Fruit fly (Drosophila melanogaster): Measurements from ENCODE around the gene Myt1.

Myt1 gene

DNA sequence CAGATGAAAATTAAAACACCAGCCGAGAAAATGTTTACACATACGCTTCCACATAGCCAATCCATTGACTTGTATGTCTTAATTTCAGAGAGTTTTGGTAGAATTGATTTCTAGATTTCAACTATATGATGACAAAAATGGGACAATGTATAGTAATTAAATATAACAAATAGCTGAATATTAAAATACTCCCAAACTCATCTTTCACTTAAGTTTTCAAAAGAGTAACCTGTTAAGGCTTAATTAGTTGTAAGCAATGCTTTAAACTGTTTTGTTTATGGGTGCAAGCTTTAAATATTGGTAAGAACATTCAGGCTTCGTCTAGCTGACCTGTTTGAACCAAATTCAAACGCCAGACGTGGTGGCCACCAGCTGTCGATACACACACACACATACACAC lies 49.3 kb upstream of the Myt1 start (continued):
- TF ChIP-seq en (GFP tag; optimal IDR thresholded peaks at IDR 0.05) (no peak), E2f2 (GFP tag; IDR thresholded peaks at IDR 0.05) (peak; percentile 21; the same call in 1 of the 2 replicates), ftz-f1 (GFP tag; optimal IDR thresholded peaks at IDR 0.05) (no peak), CG31224 (GFP tag; IDR thresholded peaks at IDR 0.05) (no peak), vvl (GFP tag; IDR thresholded peaks at IDR 0.05) (no peak), Drgx (GFP tag; IDR thresholded peaks at IDR 0.05) (no peak), aop (GFP tag; IDR thresholded peaks at IDR 0.05) (no peak), yki (optimal IDR thresholded peaks at IDR 0.05) (no peak), stwl (tag; optimal IDR thresholded peaks at IDR 0.05) (no peak), CG6689 (GFP tag; IDR thresholded peaks at IDR 0.05) (no peak), CG1647 (GFP tag; optimal IDR thresholded peaks at IDR 0.05) (no peak), ATbp (GFP tag; optimal IDR thresholded peaks at IDR 0.05) (peak; percentile 20), CG11560 (tag; IDR thresholded peaks at IDR 0.05) (no peak), CG34376 (GFP tag; optimal IDR thresholded peaks at IDR 0.05) (no peak), CG11093 (GFP tag; IDR thresholded peaks at IDR 0.05) (no peak), NC2β (GFP tag; optimal IDR thresholded peaks at IDR 0.05) (no peak), hbn (GFP tag; IDR thresholded peaks at IDR 0.05; ENCODE audit: partially characterized antibody) (no peak), CG5953 (GFP tag; IDR thresholded peaks at IDR 0.05) (no peak), ac (GFP tag; optimal IDR thresholded peaks at IDR 0.05) (no peak), CG12769 (tag; optimal IDR thresholded peaks at IDR 0.05) (no peak), CG9609 (GFP tag; optimal IDR thresholded peaks at IDR 0.05) (no peak), CG8944 (GFP tag; optimal IDR thresholded peaks at IDR 0.05) (no peak), NC2α (GFP tag; optimal IDR thresholded peaks at IDR 0.05) (no peak), CG8924 (tag; optimal IDR thresholded peaks at IDR 0.05) (peak; percentile 34), CG18619 (GFP tag; optimal IDR thresholded peaks at IDR 0.05) (peak; percentile 39), CG9215 (GFP tag; IDR thresholded peaks at IDR 0.05) (no peak), MBD-R2 (GFP tag; IDR thresholded peaks at IDR 0.05) (no peak), CG8281 (tag; optimal IDR thresholded peaks at IDR 0.05) (no peak), trem (tag; optimal IDR thresholded peaks at IDR 0.05) (peak; percentile 10), wek (GFP tag; optimal IDR thresholded peaks at IDR 0.05) (no peak), CG6854 (GFP tag; optimal IDR thresholded peaks at IDR 0.05) (no peak), tup (GFP tag; optimal IDR thresholded peaks at IDR 0.05) (no peak), CG10979 (tag; optimal IDR thresholded peaks at IDR 0.05) (peak; percentile 39), H2.0 (GFP tag; IDR thresholded peaks at IDR 0.05) (no peak), CG7271 (tag; optimal IDR thresholded peaks at IDR 0.05) (no peak), corto (GFP tag; optimal IDR thresholded peaks at IDR 0.05) (no peak), Hr3 (GFP tag; optimal IDR thresholded peaks at IDR 0.05) (peak; percentile 1), CG12942 (GFP tag; optimal IDR thresholded peaks at IDR 0.05) (no peak), CG15514 (GFP tag; optimal IDR thresholded peaks at IDR 0.05) (no peak), HLH54F (GFP tag; optimal IDR thresholded peaks at IDR 0.05) (no peak), NFAT (GFP tag; IDR thresholded peaks at IDR 0.05) (no peak), Aef1 (GFP tag; IDR thresholded peaks at IDR 0.05) (no peak), chinmo (GFP tag; IDR thresholded peaks at IDR 0.05; ENCODE audit: partially characterized antibody) (no peak), Scr (GFP tag; IDR thresholded peaks at IDR 0.05; ENCODE audit: partially characterized antibody) (no peak), vnd (GFP tag; IDR thresholded peaks at IDR 0.05; ENCODE audit: partially characterized antibody) (no peak), pzg (GFP tag; optimal IDR thresholded peaks at IDR 0.05) (no peak), fru (optimal IDR thresholded peaks at IDR 0.05) (no peak), CG14860 (GFP tag; IDR thresholded peaks at IDR 0.05; ENCODE audit: partially characterized antibody) (no peak), oc (tag; optimal IDR thresholded peaks at IDR 0.05) (no peak), CG7372 (GFP tag; IDR thresholded peaks at IDR 0.05) (no peak), CG17385 (GFP tag; optimal IDR thresholded peaks at IDR 0.05) (peak; percentile 3), CG3065 (GFP tag; optimal IDR thresholded peaks at IDR 0.05) (no peak), toy (GFP tag; IDR thresholded peaks at IDR 0.05) (no peak)

Data from whole organism, embryonic.